Worm (Caenorhabditis elegans) whole organism, young adult: ENCODE results near the gene C26E1.1.

Source experiments
- B0019.2 ChIP-seq: fragments of 200-800 bp; sonication (Bioruptor generic); conservative IDR thresholded peaks from 2 replicates; pipeline ENCODE4 v1.3.6; 2022; ENCODE audit warnings: missing genetic modification reagents, missing genetic modification characterization, missing compliant biosample characterization
- Y56A3A.18 ChIP-seq: fragments of 200-800 bp; sonication (Bioruptor generic); IDR thresholded peaks from 2 replicates; pipeline ENCODE4 v1.3.6; 2022; ENCODE audit warnings: missing genetic modification reagents, missing genetic modification characterization, missing compliant biosample characterization
- ceh-27 ChIP-seq: fragments of 200-800 bp; sonication (Bioruptor generic); optimal IDR thresholded peaks from 2 replicates; lab custom pipeline; 2018; ENCODE audit warnings: mild to moderate bottlenecking, missing genetic modification characterization, moderate library complexity, missing compliant biosample characterization
- dpl-1 ChIP-seq: fragments of 150-350 bp; optimal IDR thresholded peaks from 2 replicates; lab custom pipeline; 2014; ENCODE audit warnings: missing biosample characterization, missing genetic modification reagents, missing genetic modification characterization
- ekl-4 ChIP-seq: fragments of 200-800 bp; sonication (Bioruptor generic); IDR thresholded peaks from 2 replicates; pipeline ENCODE4 v1.3.6; 2022; ENCODE audit warnings: missing genetic modification reagents, missing genetic modification characterization, missing compliant biosample characterization
- lsl-1 ChIP-seq: fragments of 200-800 bp; sonication (Bioruptor generic); optimal IDR thresholded peaks from 2 replicates; lab custom pipeline; 2018; ENCODE audit warnings: mild to moderate bottlenecking, missing genetic modification characterization, moderate library complexity, missing compliant biosample characterization
- snpc-3.4 ChIP-seq: sonication (generic microtip); optimal IDR thresholded peaks from 2 replicates; lab custom pipeline; 2017; ENCODE audit warnings: missing genetic modification characterization, mild to moderate bottlenecking, missing compliant biosample characterization, antibody characterized with exemption, moderate library complexity, missing genotype, missing genetic modification reagents

ce11 chrV:13252862-13253261 is 44.5 kb upstream of the C26E1.1 start:
- TF ChIP-seq dpl-1 (GFP tag; lab: Kevin White, UChicago): no peak
- TF ChIP-seq ceh-27 (GFP tag; lab: Kevin White, UChicago): no peak
- TF ChIP-seq B0019.2 (GFP tag; lab: Robert Waterston, UW): no peak
- no peak for TF ChIP-seq ekl-4 (GFP tag; lab: Robert Waterston, UW)
- TF ChIP-seq lsl-1 (GFP tag; lab: Kevin White, UChicago): no peak
- TF ChIP-seq Y56A3A.18 (GFP tag; lab: Robert Waterston, UW): no peak
- TF ChIP-seq snpc-3.4 (tag; lab: Kevin White, UChicago): no peak
